Fruit fly (Drosophila melanogaster) whole organism, prepupa: Measurements from ENCODE around the gene CG9760.

Experiments
- CG10631 ChIP-seq: fragments of 200-800 bp; sonication (Bioruptor generic); optimal IDR thresholded peaks from 2 replicates; lab custom pipeline; 2016; ENCODE audit warnings: missing biosample characterization, missing genetic modification characterization
- CG11294 ChIP-seq: fragments of 200-800 bp; sonication (Bioruptor generic); IDR thresholded peaks from 2 replicates; pipeline ENCODE4 v1.3.6; 2022; ENCODE audit warnings: missing biosample characterization, missing genetic modification characterization
- CG11902 ChIP-seq: fragments of 200-800 bp; sonication (Bioruptor generic); optimal IDR thresholded peaks from 3 replicates; lab custom pipeline; 2016; ENCODE audit warnings: missing biosample characterization, missing genetic modification characterization
- CG15336 ChIP-seq: fragments of 200-800 bp; sonication (Bioruptor generic); IDR thresholded peaks from 2 replicates; pipeline ENCODE4 v1.3.6; 2022; ENCODE audit warnings: missing biosample characterization, missing genetic modification characterization
- CG3032 ChIP-seq: fragments of 200-800 bp; optimal IDR thresholded peaks from 2 replicates; lab custom pipeline; 2019; ENCODE audit warnings: missing biosample characterization, mild to moderate bottlenecking, missing genetic modification characterization, moderate library complexity
- CG34406 ChIP-seq: fragments of 200-800 bp; sonication (Bioruptor generic); optimal IDR thresholded peaks from 3 replicates; lab custom pipeline; 2016; ENCODE audit warnings: missing biosample characterization, missing genetic modification characterization
- CG6808 ChIP-seq: fragments of 200-800 bp; sonication (Bioruptor generic); optimal IDR thresholded peaks from 3 replicates; lab custom pipeline; 2017; ENCODE audit warnings: missing biosample characterization, missing genetic modification characterization, mild to moderate bottlenecking, moderate library complexity, missing genetic modification reagents
- CG6854 ChIP-seq: fragments of 200-800 bp; sonication (Bioruptor generic); optimal IDR thresholded peaks from 2 replicates; lab custom pipeline; 2017; ENCODE audit warnings: missing biosample characterization, mild to moderate bottlenecking, missing genetic modification characterization
- CG7368 ChIP-seq: fragments of 200-800 bp; sonication (Bioruptor generic); optimal IDR thresholded peaks from 3 replicates; lab custom pipeline; 2016; ENCODE audit warnings: missing biosample characterization, missing genetic modification characterization
- CG8319 ChIP-seq: fragments of 200-800 bp; sonication (Bioruptor generic); optimal IDR thresholded peaks from 3 replicates; lab custom pipeline; 2016; ENCODE audit warnings: missing biosample characterization, missing genetic modification characterization
- Eip75B ChIP-seq: fragments of 200-800 bp; sonication (Bioruptor generic); optimal IDR thresholded peaks from 3 replicates; lab custom pipeline; 2016; ENCODE audit warnings: missing biosample characterization, missing genetic modification characterization
- Eip78C ChIP-seq: fragments of 200-800 bp; sonication (Bioruptor generic); peaks from one replicate; lab custom pipeline; 2016; ENCODE audit warnings: missing biosample characterization, missing genetic modification characterization
- Eip93F ChIP-seq: fragments of 200-800 bp; sonication (Bioruptor generic); optimal IDR thresholded peaks from 2 replicates; lab custom pipeline; 2016; ENCODE audit warnings: missing biosample characterization, mild to moderate bottlenecking, missing genetic modification characterization
- Ets96B ChIP-seq: fragments of 200-800 bp; optimal IDR thresholded peaks from 2 replicates; lab custom pipeline; 2019; ENCODE audit warnings: missing biosample characterization, mild to moderate bottlenecking, missing genetic modification characterization, moderate library complexity
- Hr38 ChIP-seq: sonication (Bioruptor generic); optimal IDR thresholded peaks from 2 replicates; lab custom pipeline; 2016; ENCODE audit warnings: missing biosample characterization, missing genetic modification characterization
- Hr4 ChIP-seq: fragments of 200-800 bp; sonication (Bioruptor generic); optimal IDR thresholded peaks from 3 replicates; lab custom pipeline; 2016; ENCODE audit warnings: missing biosample characterization, missing genetic modification characterization
- Met ChIP-seq: fragments of 200-800 bp; sonication (Bioruptor generic); optimal IDR thresholded peaks from 3 replicates; lab custom pipeline; 2016; ENCODE audit warnings: missing biosample characterization, missing genetic modification characterization
- Sox102F ChIP-seq: fragments of 200-800 bp; sonication (Bioruptor generic); optimal IDR thresholded peaks from 2 replicates; lab custom pipeline; 2016; ENCODE audit warnings: missing biosample characterization, mild to moderate bottlenecking, missing genetic modification characterization
- Sox15 ChIP-seq: fragments of 200-800 bp; sonication (Bioruptor generic); optimal IDR thresholded peaks from 3 replicates; lab custom pipeline; 2016; ENCODE audit warnings: missing biosample characterization, missing genetic modification characterization
- cyc ChIP-seq: fragments of 200-800 bp; sonication (Bioruptor generic); optimal IDR thresholded peaks from 3 replicates; lab custom pipeline; 2016; ENCODE audit warnings: missing biosample characterization, missing genetic modification characterization
- dac ChIP-seq: fragments of 200-800 bp; sonication (Bioruptor generic); optimal IDR thresholded peaks from 2 replicates; lab custom pipeline; 2017; ENCODE audit warnings: missing biosample characterization, mild to moderate bottlenecking, missing genetic modification characterization
- esn ChIP-seq: fragments of 200-800 bp; sonication (Bioruptor generic); optimal IDR thresholded peaks from 2 replicates; lab custom pipeline; 2016; ENCODE audit warnings: missing biosample characterization, mild to moderate bottlenecking, missing genetic modification characterization, moderate library complexity
- fd85E ChIP-seq: fragments of 200-800 bp; sonication (Bioruptor generic); optimal IDR thresholded peaks from 3 replicates; lab custom pipeline; 2016; ENCODE audit warnings: missing biosample characterization, missing genetic modification characterization
- fkh ChIP-seq: fragments of 200-800 bp; sonication (Bioruptor generic); optimal IDR thresholded peaks from 3 replicates; lab custom pipeline; 2017; ENCODE audit warnings: missing biosample characterization, mild to moderate bottlenecking, missing genetic modification characterization, moderate library complexity
- lz ChIP-seq: fragments of 200-800 bp; sonication (Bioruptor generic); optimal IDR thresholded peaks from 3 replicates; lab custom pipeline; 2016; ENCODE audit warnings: missing biosample characterization, missing genetic modification characterization
- net ChIP-seq: fragments of 200-800 bp; sonication (Bioruptor generic); optimal IDR thresholded peaks from 3 replicates; lab custom pipeline; 2016; ENCODE audit warnings: missing biosample characterization, missing genetic modification characterization
- spab ChIP-seq: fragments of 200-800 bp; sonication (Bioruptor generic); optimal IDR thresholded peaks from 2 replicates; lab custom pipeline; 2017; ENCODE audit warnings: missing biosample characterization, mild to moderate bottlenecking, missing genetic modification characterization, missing genetic modification reagents
- ss ChIP-seq, 2 experiments: fragments of 200-800 bp; sonication (Bioruptor generic); optimal IDR thresholded peaks; 2 replicates in 1 of 2; 3 replicates in 1 of 2; lab custom pipeline; 2017 to 2018; ENCODE audit warnings: mild to moderate bottlenecking in 2 of 2, missing biosample characterization in 2 of 2, missing genetic modification characterization in 2 of 2, moderate library complexity in 1 of 2
- svp ChIP-seq: fragments of 200-800 bp; sonication (Bioruptor generic); peaks from one replicate; lab custom pipeline; 2016; ENCODE audit warnings: missing biosample characterization, missing genetic modification characterization
- vri ChIP-seq: fragments of 200-800 bp; sonication (Bioruptor generic); optimal IDR thresholded peaks from 3 replicates; lab custom pipeline; 2016; ENCODE audit warnings: missing biosample characterization, mild to moderate bottlenecking, missing genetic modification characterization

Gene CG9760

dm6 chr3L:12190433-12190832 is 26.9 kb upstream of the CG9760 start, which contains the start of gene Est-P:
TSS of gene Est-P (plus strand) at chr3L:12190733.
- TF ChIP-seq fd85E (GFP tag; lab: Kevin White, UChicago) = no peak
- no peak for TF ChIP-seq CG6808
- TF ChIP-seq, all 60 proteins: peak for 0

- TF ChIP-seq esn (GFP tag; lab: Kevin White, UChicago) (no peak), fkh (GFP tag; lab: Kevin White, UChicago) (no peak), lz (no peak)
These were observed 25.0 kb upstream of the CG9760 start, which contains the start of gene Est-6 for dm6 chr3L:12188518-12188917. TSS of gene Est-6 (plus strand) at chr3L:12188818.

dm6 chr3L:12185336-12185735 is 21.8 kb upstream of the CG9760 start:
- TF ChIP-seq svp (GFP tag; lab: Kevin White, UChicago) = peak; percentile 71
- TF ChIP-seq Ets96B = no peak
- no peak for TF ChIP-seq Eip75B
- no peak for TF ChIP-seq spab (GFP tag; lab: Kevin White, UChicago)
- TF ChIP-seq Hr4 (GFP tag; lab: Kevin White, UChicago) = no peak

- TF ChIP-seq svp (GFP tag; lab: Kevin White, UChicago) = peak; percentile 71
- no peak for TF ChIP-seq Eip75B
These were observed 21.1 kb upstream of the CG9760 start, which contains the start of gene Miox for dm6 chr3L:12184564-12185034. TSS of gene Miox (plus strand) at chr3L:12184984.

- TF ChIP-seq dac (GFP tag; lab: Kevin White, UChicago) (no peak), svp (GFP tag; lab: Kevin White, UChicago) (peak; percentile 44)
These were observed 20.4 kb upstream of the CG9760 start for dm6 chr3L:12183967-12184366.

dm6 chr3L:12178847-12179437 is 15.4 kb upstream of the CG9760 start:
- no peak for TF ChIP-seq CG7368 (GFP tag; lab: Kevin White, UChicago)
- TF ChIP-seq vri (GFP tag; lab: Kevin White, UChicago) = no peak
- TF ChIP-seq CG15336 = no peak
- TF ChIP-seq CG11294 (GFP tag; lab: Robert Waterston, UW) = no peak
- TF ChIP-seq fd85E (GFP tag; lab: Kevin White, UChicago) = no peak
- TF ChIP-seq Eip78C (GFP tag; lab: Kevin White, UChicago) = no peak
- TF ChIP-seq CG34406 (GFP tag; lab: Kevin White, UChicago) = no peak
- no peak for TF ChIP-seq Met (GFP tag; lab: Kevin White, UChicago)
- no peak for TF ChIP-seq CG8319 (GFP tag; lab: Kevin White, UChicago)
- no peak for TF ChIP-seq CG6808
- no peak for TF ChIP-seq CG3032 (tag; lab: Kevin White, UChicago)
- no peak for TF ChIP-seq dac (GFP tag; lab: Kevin White, UChicago)
- no peak for TF ChIP-seq Eip93F (GFP tag; lab: Kevin White, UChicago)
- no peak for TF ChIP-seq Sox15
- no peak for TF ChIP-seq cyc (GFP tag; lab: Kevin White, UChicago)
- TF ChIP-seq Hr38 = no peak
- TF ChIP-seq net (GFP tag; lab: Kevin White, UChicago) = no peak
- TF ChIP-seq Eip75B = no peak

dm6 chr3L:12177301-12177700 is 13.8 kb upstream of the CG9760 start, which contains the start of gene CAH2:
TSS of gene CAH2 (plus strand) at chr3L:12177601.
- TF ChIP-seq Eip75B (no peak), Sox102F (GFP tag; lab: Kevin White, UChicago) (no peak), Ets96B (no peak), CG6854 (GFP tag; lab: Kevin White, UChicago) (no peak), ss (GFP tag; optimal IDR thresholded peaks at IDR 0.05; lab: Kevin White, UChicago) (no peak), CG10631 (GFP tag; lab: Kevin White, UChicago) (no peak), CG11902 (GFP tag; lab: Kevin White, UChicago) (no peak), CG15336 (no peak), CG8319 (GFP tag; lab: Kevin White, UChicago) (no peak)
- TF ChIP-seq, all 60 proteins: peak for 0
